Fruit fly (Drosophila melanogaster) whole organism: Measurements from ENCODE around the gene CG31145.

ENCODE experiments used
- EcR ChIP-seq, 2 experiments: fragments of >200 bp; optimal IDR thresholded peaks; 2 replicates each; lab custom pipeline; 2017; ENCODE audit warnings: missing biosample characterization in 2 of 2, missing genetic modification characterization in 2 of 2, missing genetic modification reagents in 2 of 2
- pan ChIP-seq: fragments of >200 bp; optimal IDR thresholded peaks from 2 replicates; lab custom pipeline; 2017
- psq ChIP-seq: fragments of >200 bp; optimal IDR thresholded peaks from 2 replicates; lab custom pipeline; 2017
- usp ChIP-seq: fragments of >200 bp; optimal IDR thresholded peaks from 2 replicates; lab custom pipeline; 2017; ENCODE audit warnings: missing biosample characterization, missing genetic modification characterization, mixed read lengths

DNA sequence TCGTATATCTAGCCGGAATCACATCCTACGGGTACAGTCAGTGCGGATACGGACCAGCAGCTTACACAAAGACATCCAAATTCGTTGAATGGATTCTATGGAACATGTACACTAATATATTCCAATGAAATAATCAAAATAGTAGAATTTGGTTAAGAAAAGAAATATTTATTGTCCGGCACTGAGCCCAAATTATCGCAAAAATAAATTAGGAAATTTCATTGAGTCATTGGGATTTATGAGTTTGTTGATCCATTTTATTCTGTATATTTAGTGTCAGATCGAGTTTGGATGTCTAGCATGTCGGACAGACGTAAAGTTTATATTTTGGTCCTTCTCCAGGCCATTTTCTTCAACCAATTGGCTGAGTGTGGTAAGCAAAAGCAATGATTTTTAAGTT is 14.3 kb upstream of the CG31145 start, which contains the start of gene CG18754:
- TF ChIP-seq psq (lab: Kevin White, UChicago) (no peak), usp (no peak), EcR (GFP tag; optimal IDR thresholded peaks at IDR 0.05; lab: Kevin White, UChicago) (no peak), pan (lab: Kevin White, UChicago) (no peak)
